Fruit fly (Drosophila melanogaster): ENCODE results near the gene Abd-B.

DNA sequence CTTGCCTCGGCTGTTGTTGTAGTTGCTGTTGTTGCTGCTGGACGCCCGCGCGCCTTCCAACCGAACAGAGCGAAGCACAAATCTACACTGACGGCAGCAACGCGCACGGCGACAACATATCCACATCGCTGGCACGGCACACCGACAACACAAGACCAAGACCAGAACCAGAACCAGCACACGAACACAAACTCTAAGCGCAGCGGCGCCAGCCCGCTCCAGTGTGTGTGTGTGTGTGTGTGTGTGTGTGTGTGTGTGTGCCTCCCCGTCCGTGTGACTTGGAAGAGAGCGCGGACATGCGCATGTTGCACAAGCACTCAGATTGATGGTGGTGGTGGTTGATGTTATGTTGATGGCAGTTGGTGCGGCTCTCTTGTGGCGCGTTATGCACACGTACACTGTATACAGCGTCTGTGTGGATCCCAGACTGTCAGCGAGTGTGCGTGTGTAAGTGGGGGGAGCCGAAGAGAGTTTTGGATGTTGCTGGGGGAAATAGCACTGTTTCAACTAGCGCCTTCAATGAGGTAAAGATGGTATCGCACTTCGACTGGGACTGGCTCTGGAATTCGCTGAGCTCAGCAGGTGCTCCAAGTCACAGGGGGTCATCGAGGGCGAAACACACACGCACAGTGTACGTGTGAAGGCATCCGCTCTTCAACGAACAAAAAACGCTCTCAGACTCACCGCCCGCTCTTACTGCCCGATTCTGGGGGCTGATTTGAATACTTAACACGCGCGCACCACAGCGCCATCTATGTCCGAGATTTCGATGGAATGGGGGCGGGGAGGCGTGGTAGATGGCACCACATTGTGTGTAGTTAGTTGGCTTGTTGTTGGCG, 37.7 kb downstream of the Abd-B start:
- no peak for TF ChIP-seq kah (GFP tag; optimal IDR thresholded peaks at IDR 0.05)
- no peak for TF ChIP-seq HLH3B (GFP tag; IDR thresholded peaks at IDR 0.05)
- no peak for TF ChIP-seq Rx (GFP tag; IDR thresholded peaks at IDR 0.05)
- TF ChIP-seq vfl (GFP tag; optimal IDR thresholded peaks at IDR 0.05) = no peak
- TF ChIP-seq psq (GFP tag; optimal IDR thresholded peaks at IDR 0.05) = no peak
- no peak for TF ChIP-seq zen (tag; optimal IDR thresholded peaks at IDR 0.05)
- TF ChIP-seq HLH54F (GFP tag; optimal IDR thresholded peaks at IDR 0.05) = no peak

All from whole organism, embryonic.